Fruit fly (Drosophila melanogaster): ENCODE results near the gene CG33723.

The CG33723 gene

dm6 chr2L:9440640-9441039 is at the start of gene CG33723:
Gene CG33723 (minus strand): TSS chr2L:9440740.
- TF ChIP-seq psq (optimal IDR thresholded peaks at IDR 0.05), result no peak
- no peak for TF ChIP-seq insv (optimal IDR thresholded peaks at IDR 0.05)
- TF ChIP-seq Sin3A (optimal IDR thresholded peaks at IDR 0.05), result no peak
- TF ChIP-seq Myc (optimal IDR thresholded peaks at IDR 0.05), result no peak
- TF ChIP-seq h (optimal IDR thresholded peaks at IDR 0.05), result no peak
- no peak for TF ChIP-seq ttk (optimal IDR thresholded peaks at IDR 0.05)

DNA sequence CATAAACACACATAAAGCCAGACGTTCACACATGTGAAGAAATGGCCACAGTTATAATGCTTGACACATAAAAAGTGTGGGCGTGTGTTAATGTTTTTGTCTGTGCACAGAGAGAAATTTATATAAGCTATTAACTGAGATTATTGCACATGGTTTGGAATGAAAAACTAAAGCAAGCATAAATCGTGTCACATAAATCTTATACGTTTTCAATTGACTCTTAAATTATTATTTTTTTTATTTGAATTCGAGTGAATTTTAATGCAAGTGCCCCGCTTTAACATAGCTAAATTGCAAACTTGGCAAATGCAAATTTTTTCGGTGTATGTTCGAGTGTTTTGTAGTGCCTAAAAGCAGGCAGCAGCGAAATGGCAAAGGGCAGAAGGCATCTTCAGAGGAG is 46.9 kb upstream of the CG33723 start:
- no peak for TF ChIP-seq Sin3A (optimal IDR thresholded peaks at IDR 0.05)
- no peak for TF ChIP-seq Myc (optimal IDR thresholded peaks at IDR 0.05)
- no peak for TF ChIP-seq ttk (optimal IDR thresholded peaks at IDR 0.05)
- no peak for TF ChIP-seq insv (optimal IDR thresholded peaks at IDR 0.05)
- TF ChIP-seq psq (optimal IDR thresholded peaks at IDR 0.05), result no peak
- TF ChIP-seq h (optimal IDR thresholded peaks at IDR 0.05), result no peak

DNA sequence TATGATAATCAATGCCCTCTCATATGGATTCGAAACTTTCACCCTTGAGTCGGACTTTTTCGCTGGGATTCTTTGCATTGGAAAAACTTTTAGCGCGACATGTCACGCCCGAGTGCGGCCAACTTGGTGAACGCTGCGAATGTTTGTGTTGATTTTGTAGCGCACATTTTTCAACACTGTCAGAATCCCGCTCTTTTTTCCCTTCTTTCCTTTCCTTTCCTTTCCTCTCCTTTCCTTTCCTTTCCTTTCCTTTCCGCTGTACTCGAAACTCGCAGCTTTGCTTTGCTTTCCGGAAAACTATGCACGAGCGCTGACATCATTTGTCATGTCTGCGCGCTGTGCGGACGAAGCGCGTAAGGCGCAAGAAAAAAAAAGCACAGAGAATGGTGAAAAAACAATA is 26.9 kb upstream of the CG33723 start:
- TF ChIP-seq ttk (optimal IDR thresholded peaks at IDR 0.05), result no peak
- no peak for TF ChIP-seq Sin3A (optimal IDR thresholded peaks at IDR 0.05)
- TF ChIP-seq psq (optimal IDR thresholded peaks at IDR 0.05), result no peak
- TF ChIP-seq Myc (optimal IDR thresholded peaks at IDR 0.05), result no peak
- TF ChIP-seq insv (optimal IDR thresholded peaks at IDR 0.05), result no peak
- no peak for TF ChIP-seq h (optimal IDR thresholded peaks at IDR 0.05)

- no peak for TF ChIP-seq Myc (optimal IDR thresholded peaks at IDR 0.05)
Observed at dm6 chr2L:9464455-9465063, 24.0 kb upstream of the CG33723 start.

DNA sequence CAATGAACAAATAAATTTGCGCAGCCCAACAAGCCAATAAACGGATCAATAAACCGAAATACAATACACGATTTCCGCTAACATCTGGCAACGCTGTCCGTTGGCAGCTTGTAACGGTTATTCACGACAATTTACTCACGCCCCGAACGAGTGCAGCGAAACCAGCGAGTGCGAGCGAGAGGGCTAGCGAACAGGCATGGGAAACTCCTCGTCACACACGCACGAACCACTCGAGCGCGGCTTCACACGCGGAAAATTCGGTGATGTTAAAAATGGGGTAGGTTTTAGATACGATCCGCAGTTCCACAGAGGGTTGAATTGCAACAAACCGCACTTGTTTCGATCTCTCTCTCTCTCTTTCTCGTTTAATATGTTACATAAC is 19.5 kb upstream of the CG33723 start:
- TF ChIP-seq ttk (optimal IDR thresholded peaks at IDR 0.05) (no peak), Myc (optimal IDR thresholded peaks at IDR 0.05) (no peak), h (optimal IDR thresholded peaks at IDR 0.05) (no peak), insv (optimal IDR thresholded peaks at IDR 0.05) (no peak), psq (optimal IDR thresholded peaks at IDR 0.05) (no peak), Sin3A (optimal IDR thresholded peaks at IDR 0.05) (no peak)

dm6 chr2L:9459372-9460091 is 19.0 kb upstream of the CG33723 start:
- TF ChIP-seq h (optimal IDR thresholded peaks at IDR 0.05), result no peak
- no peak for TF ChIP-seq Myc (optimal IDR thresholded peaks at IDR 0.05)
- no peak for TF ChIP-seq psq (optimal IDR thresholded peaks at IDR 0.05)
- TF ChIP-seq ttk (optimal IDR thresholded peaks at IDR 0.05), result no peak
- TF ChIP-seq insv (optimal IDR thresholded peaks at IDR 0.05), result no peak
- TF ChIP-seq Sin3A (optimal IDR thresholded peaks at IDR 0.05), result no peak

DNA sequence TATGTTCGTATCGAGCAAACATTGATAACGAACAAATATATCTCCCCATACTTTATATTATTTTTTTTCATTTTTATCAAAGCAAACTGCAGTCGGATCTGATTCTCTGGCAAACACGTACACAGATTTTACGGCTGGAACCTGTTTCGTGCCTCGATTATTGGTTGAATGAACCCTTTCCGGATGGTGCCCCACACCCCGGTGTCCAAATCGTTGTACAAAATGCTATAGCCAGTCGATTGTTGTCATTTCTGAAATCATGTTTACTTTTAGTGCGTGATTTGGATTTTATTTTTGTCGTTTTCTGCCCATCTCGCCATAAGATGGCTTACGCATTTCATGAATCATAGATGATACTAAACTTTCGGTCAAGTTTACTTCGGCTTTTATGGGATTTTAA is 17.3 kb upstream of the CG33723 start:
- no peak for TF ChIP-seq h (optimal IDR thresholded peaks at IDR 0.05)
- no peak for TF ChIP-seq ttk (optimal IDR thresholded peaks at IDR 0.05)

dm6 chr2L:9457456-9457855 is 16.9 kb upstream of the CG33723 start:
- TF ChIP-seq ttk (optimal IDR thresholded peaks at IDR 0.05), result no peak
- TF ChIP-seq h (optimal IDR thresholded peaks at IDR 0.05), result no peak
- TF ChIP-seq Myc (optimal IDR thresholded peaks at IDR 0.05), result no peak
- no peak for TF ChIP-seq psq (optimal IDR thresholded peaks at IDR 0.05)
- no peak for TF ChIP-seq Sin3A (optimal IDR thresholded peaks at IDR 0.05)

DNA sequence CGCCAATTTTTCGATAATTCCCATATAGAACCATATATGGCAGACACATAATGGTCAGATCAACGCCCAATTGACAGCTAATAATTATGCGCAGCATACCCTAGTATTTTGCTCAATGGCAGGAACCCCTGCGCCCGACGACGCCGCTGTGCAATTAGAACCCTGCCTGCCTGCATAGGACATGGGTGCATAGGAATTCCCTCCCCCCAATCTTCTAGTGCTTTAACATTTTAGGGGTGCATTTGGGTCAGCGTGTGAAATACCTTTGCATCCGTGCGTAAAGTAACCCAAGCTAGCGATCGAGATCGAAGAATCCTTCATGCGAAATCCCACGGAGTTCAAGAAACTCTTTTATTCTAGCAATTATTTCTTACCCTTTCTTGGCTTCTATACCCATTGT is 14.6 kb upstream of the CG33723 start:
- TF ChIP-seq insv (optimal IDR thresholded peaks at IDR 0.05), result no peak
- TF ChIP-seq Myc (optimal IDR thresholded peaks at IDR 0.05), result no peak
- no peak for TF ChIP-seq ttk (optimal IDR thresholded peaks at IDR 0.05)
- no peak for TF ChIP-seq psq (optimal IDR thresholded peaks at IDR 0.05)
- TF ChIP-seq h (optimal IDR thresholded peaks at IDR 0.05), result no peak
- TF ChIP-seq Sin3A (optimal IDR thresholded peaks at IDR 0.05), result no peak

DNA sequence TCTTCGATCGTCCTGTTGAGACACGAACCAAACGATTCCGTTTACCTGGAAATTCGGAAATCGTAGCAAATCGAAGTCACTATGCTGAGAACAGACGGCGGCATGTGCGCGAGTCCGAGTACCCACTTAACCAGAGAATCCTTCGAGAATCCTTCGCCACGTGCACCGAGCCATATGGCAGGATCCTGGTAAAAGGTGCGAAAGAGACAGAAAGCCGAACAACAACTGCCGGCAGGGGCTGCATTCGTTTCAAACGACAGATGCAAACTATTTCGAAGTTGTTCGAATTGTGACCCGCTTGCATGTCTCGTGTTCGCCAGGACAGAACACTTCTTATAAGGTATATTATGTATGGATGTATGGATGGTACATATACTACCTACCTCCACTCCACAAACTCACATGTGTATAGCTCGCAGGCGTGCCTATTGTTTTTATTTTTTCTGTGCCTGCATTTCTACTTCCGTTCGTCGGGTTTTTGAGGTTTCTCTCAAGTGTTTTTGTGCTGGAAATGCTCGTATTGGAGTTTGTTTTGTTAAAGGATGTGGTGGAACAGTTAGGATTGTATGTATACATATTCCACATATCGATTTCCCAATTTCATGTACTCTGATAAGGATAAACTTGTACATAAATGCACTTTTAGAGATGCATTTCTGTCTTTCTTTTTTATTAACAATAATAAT is 14.0 kb upstream of the CG33723 start:
- no peak for TF ChIP-seq insv (optimal IDR thresholded peaks at IDR 0.05)
- no peak for TF ChIP-seq Sin3A (optimal IDR thresholded peaks at IDR 0.05)
- no peak for TF ChIP-seq h (optimal IDR thresholded peaks at IDR 0.05)
- no peak for TF ChIP-seq Myc (optimal IDR thresholded peaks at IDR 0.05)
- TF ChIP-seq psq (optimal IDR thresholded peaks at IDR 0.05), result no peak
- TF ChIP-seq ttk (optimal IDR thresholded peaks at IDR 0.05), result no peak

DNA sequence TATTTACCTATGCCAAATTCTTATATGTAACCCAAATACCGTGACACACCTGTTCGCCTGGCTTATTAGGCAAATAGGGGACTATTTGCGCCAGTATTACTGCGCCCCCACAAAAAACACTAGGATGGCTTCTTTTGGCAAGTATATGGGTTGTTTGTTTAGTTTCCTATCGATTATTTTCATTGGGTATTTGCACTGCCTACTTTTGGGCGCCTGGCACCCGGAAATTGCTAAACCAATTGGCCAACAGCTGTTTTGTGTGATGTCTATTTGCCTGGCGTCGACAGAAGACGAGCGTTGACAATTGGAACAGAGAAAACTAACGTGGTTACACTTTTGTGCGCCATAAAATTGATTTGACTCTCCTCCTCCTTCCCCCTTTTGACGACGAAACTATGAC is 12.4 kb upstream of the CG33723 start:
- TF ChIP-seq psq (optimal IDR thresholded peaks at IDR 0.05) (no peak), h (optimal IDR thresholded peaks at IDR 0.05) (no peak), insv (optimal IDR thresholded peaks at IDR 0.05) (no peak), ttk (optimal IDR thresholded peaks at IDR 0.05) (no peak), Myc (optimal IDR thresholded peaks at IDR 0.05) (no peak), Sin3A (optimal IDR thresholded peaks at IDR 0.05) (no peak)

DNA sequence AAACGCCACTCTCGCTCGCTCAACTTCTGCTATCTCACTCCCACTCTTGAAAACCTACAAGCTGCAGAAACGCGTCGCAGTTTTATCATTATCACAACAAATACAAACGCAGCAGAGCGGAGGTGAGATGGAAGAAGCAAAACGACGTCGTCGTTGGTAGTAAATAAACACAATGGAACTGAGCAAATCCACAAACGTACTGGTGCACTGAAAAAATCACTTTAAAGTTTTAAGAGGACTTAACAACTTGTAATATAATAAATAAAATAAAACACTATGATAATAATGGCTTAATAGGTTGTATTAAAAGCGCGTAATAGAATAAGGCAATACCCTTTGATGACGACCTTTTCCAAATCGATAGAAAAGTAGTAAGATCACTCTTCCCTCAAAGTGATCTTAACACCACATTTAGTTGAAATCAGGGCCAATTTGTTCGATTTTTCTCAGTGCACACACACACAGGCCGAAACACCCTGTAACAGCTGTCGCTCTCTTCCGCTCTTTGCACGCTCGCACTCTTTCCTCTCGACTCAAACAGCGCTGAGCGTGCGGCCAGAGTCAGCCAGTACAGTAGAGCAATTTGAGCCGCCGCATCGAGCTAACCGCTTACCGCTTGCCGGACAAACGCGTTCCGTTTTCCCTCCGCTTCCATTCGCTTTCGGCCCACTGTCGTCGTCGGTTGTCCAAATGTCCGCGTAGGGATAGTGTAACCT is 8.9 kb upstream of the CG33723 start:
- TF ChIP-seq Myc (optimal IDR thresholded peaks at IDR 0.05) (no peak), psq (optimal IDR thresholded peaks at IDR 0.05) (no peak), h (optimal IDR thresholded peaks at IDR 0.05) (no peak), ttk (optimal IDR thresholded peaks at IDR 0.05) (no peak)
